Worm (Caenorhabditis elegans): ENCODE data around the gene grl-17.

grl-17 gene

ce11 chrV:13556297-13556696 lies 7.4 kb downstream of the grl-17 start, which contains the start of gene C56A3.6:
C56A3.6 (minus strand) TSS chrV:13556397.
- TF ChIP-seq nhr-12 (tag; optimal IDR thresholded peaks at IDR 0.05) (no peak), hlh-1 (tag; optimal IDR thresholded peaks at IDR 0.05) (peak; percentile 16)

DNA sequence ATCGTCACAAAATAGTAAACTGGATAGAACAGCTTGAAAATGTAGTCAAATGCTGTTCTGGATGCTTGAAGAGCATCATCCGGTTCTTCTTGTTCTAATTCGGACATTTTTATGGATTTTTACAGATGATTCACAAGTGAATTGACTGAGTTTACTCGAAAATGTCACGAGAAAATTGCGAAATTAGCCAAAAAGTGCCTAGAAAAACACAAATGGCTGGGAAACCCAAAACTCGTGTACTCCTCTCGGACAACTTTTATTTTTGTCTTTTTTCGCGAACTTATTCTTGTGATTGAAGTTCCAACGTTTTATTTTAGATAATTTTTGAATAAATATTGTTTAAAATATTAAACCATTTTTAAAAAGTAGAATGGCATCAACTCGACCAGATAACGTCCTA lies 12.1 kb downstream of the grl-17 start, which contains the start of the genes C56A3.4 and C56A3.5:
Gene C56A3.4, minus strand, starts transcription at position 154 of the 400 bp plus-strand sequence.
Gene C56A3.5, plus strand, starts transcription at position 367 of the 400 bp plus-strand sequence.
- no peak for TF ChIP-seq M03D4.4 (tag; optimal IDR thresholded peaks at IDR 0.05)
- no peak for TF ChIP-seq lin-13 (tag; optimal IDR thresholded peaks at IDR 0.05)
- TF ChIP-seq ces-1 (GFP tag; optimal IDR thresholded peaks at IDR 0.05): peak; percentile 22
- no peak for TF ChIP-seq snpc-4 (tag; optimal IDR thresholded peaks at IDR 0.05)
- no peak for TF ChIP-seq bed-3 (GFP tag; optimal IDR thresholded peaks at IDR 0.05)

DNA sequence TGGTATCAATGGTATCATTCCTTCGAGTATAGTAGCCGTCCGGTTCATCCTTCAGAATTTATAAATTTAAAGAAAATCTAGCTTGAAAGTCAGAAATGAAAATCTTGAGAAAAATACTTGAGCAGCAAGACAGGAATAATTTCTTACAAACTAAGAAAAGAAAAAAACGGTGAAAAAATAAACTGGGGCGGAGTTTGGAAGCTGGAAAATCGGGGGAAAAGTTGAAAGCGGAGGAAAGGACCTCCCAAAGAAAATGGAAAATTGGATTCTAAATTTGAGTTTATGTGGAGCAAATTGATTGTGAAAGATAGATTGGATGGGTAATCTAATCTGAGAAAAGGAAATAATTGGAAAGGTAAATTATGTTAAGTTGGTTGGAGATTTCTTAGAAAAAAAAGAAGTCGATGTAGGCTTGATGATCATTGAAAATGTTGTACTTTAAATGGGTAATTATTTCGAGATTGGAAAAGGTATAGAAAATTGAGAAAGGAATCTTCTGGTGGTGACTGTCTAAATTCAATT lies 27.6 kb downstream of the grl-17 start, which contains the start of gene frpr-5:
Gene frpr-5, minus strand, starts transcription at position 51 of the 522 bp plus-strand sequence.
- TF ChIP-seq ces-1 (GFP tag; optimal IDR thresholded peaks at IDR 0.05) (peak; percentile 57), ceh-39 (tag; optimal IDR thresholded peaks at IDR 0.05) (no peak), lin-13 (tag; optimal IDR thresholded peaks at IDR 0.05) (no peak), flh-1 (GFP tag; optimal IDR thresholded peaks at IDR 0.05) (no peak), elt-1 (tag; optimal IDR thresholded peaks at IDR 0.05; ENCODE audit: borderline replicate concordance, insufficient read depth) (no peak)

DNA sequence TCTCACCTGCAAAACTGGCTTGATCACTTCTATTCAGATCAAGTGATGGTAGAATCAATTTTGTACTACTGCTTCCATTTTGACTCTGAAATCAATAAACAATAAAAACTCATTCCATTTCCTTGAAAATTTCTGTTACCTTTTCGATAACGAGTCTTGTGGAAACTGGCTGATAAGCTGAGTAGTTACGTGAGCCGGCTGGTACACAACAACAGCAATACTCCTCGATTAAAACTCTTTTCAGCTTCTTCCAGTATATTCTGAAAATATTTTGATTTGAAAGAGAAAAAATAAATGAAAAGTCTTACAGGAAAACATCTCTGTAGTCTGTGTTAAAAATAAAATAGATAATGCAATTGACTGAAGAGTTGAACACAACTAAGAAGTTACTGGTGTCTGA lies 31.3 kb downstream of the grl-17 start:
- TF ChIP-seq blmp-1 (tag; optimal IDR thresholded peaks at IDR 0.05): no peak
- TF ChIP-seq ceh-43 (GFP tag; optimal IDR thresholded peaks at IDR 0.05): no peak
- no peak for TF ChIP-seq lsy-2 (tag; optimal IDR thresholded peaks at IDR 0.05)
- TF ChIP-seq unc-62 (GFP tag; optimal IDR thresholded peaks at IDR 0.05): no peak
- TF ChIP-seq pha-4 (tag; optimal IDR thresholded peaks at IDR 0.05): no peak
- TF ChIP-seq unc-120 (tag; optimal IDR thresholded peaks at IDR 0.05; ENCODE audit: poor library complexity, severe bottlenecking): no peak

DNA sequence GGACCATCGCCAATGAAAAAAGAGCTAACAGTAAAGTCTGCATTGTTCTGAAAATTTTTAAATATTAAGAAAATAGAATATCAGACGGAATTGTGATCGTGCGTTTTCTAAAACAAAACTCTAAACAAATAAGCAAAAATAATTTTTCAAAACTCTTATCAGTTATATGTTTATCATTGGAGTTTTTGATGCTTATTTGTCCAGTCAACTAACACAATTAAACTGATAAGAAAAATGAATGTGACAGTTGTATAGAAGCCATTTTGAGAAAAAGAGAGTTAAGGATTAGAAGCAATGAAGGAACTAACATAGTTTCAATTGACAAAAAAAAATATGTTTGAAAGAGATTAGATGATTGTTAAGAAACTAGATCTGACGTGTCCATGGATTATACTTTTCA lies 33.0 kb downstream of the grl-17 start, which contains the start of gene ttr-44:
Gene ttr-44, minus strand, starts transcription at position 47 of the 400 bp plus-strand sequence.
- TF ChIP-seq hlh-1 (tag; optimal IDR thresholded peaks at IDR 0.05) (no peak), ceh-83 (GFP tag; optimal IDR thresholded peaks at IDR 0.05) (no peak)

- TF ChIP-seq pha-4 (tag; optimal IDR thresholded peaks at IDR 0.05) (no peak), elt-3 (tag; optimal IDR thresholded peaks at IDR 0.05) (no peak), unc-120 (tag; optimal IDR thresholded peaks at IDR 0.05; ENCODE audit: poor library complexity, severe bottlenecking) (no peak), flh-1 (GFP tag; optimal IDR thresholded peaks at IDR 0.05) (no peak), mab-5 (tag; optimal IDR thresholded peaks at IDR 0.05) (no peak), lin-32 (GFP tag; optimal IDR thresholded peaks at IDR 0.05) (no peak), nhr-2 (tag; optimal IDR thresholded peaks at IDR 0.05) (no peak), cnd-1 (tag; optimal IDR thresholded peaks at IDR 0.05) (no peak), ceh-39 (tag; optimal IDR thresholded peaks at IDR 0.05) (no peak), elt-1 (tag; optimal IDR thresholded peaks at IDR 0.05; ENCODE audit: borderline replicate concordance, insufficient read depth) (no peak), bed-3 (GFP tag; optimal IDR thresholded peaks at IDR 0.05) (no peak), sem-2 (GFP tag; optimal IDR thresholded peaks at IDR 0.05) (no peak), nhr-76 (tag; optimal IDR thresholded peaks at IDR 0.05) (no peak), drap-1 (GFP tag; optimal IDR thresholded peaks at IDR 0.05) (no peak), zip-8 (tag; optimal IDR thresholded peaks at IDR 0.05) (no peak), unc-62 (GFP tag; optimal IDR thresholded peaks at IDR 0.05) (no peak), ceh-43 (GFP tag; optimal IDR thresholded peaks at IDR 0.05) (no peak)
Measured at ce11 chrV:13529165-13529564, 34.6 kb downstream of the grl-17 start.

ce11 chrV:13523194-13523593 lies 40.5 kb downstream of the grl-17 start, which contains the start of gene R11G10.3:
R11G10.3 (plus strand) TSS chrV:13523494.
- TF ChIP-seq snpc-4 (tag; optimal IDR thresholded peaks at IDR 0.05) (no peak), nhr-28 (tag; optimal IDR thresholded peaks at IDR 0.05) (no peak)
